Fruit fly (Drosophila melanogaster): Measurements from ENCODE around the gene yellow-e2.

dm6 chr3R:13363347-13363994 is 43.3 kb downstream of the yellow-e2 start:
- TF ChIP-seq CG8478 (optimal IDR thresholded peaks at IDR 0.05) (no peak), CTCF (optimal IDR thresholded peaks at IDR 0.05) (no peak)
